Fruit fly (Drosophila melanogaster) whole organism, adult: ENCODE data around the gene Plp.
A peak's percentile ranks its signal among the peaks of the same experiment; 100 is the strongest.

ENCODE experiments used
- CG11617 ChIP-seq: fragments of 200-800 bp; sonication (Bioruptor generic); optimal IDR thresholded peaks from 2 replicates; lab custom pipeline; 2017; ENCODE audit warnings: mild to moderate bottlenecking, missing biosample characterization, missing genetic modification reagents, missing genetic modification characterization
- CG12768 ChIP-seq: fragments of 200-800 bp; sonication (Bioruptor generic); optimal IDR thresholded peaks from 2 replicates; lab custom pipeline; 2017; ENCODE audit warnings: missing biosample characterization, missing genetic modification characterization, mild to moderate bottlenecking, moderate library complexity, missing genetic modification reagents
- CG14711 ChIP-seq: fragments of 200-800 bp; sonication (Bioruptor generic); optimal IDR thresholded peaks from 2 replicates; lab custom pipeline; 2018; ENCODE audit warnings: missing biosample characterization, mild to moderate bottlenecking, missing genetic modification characterization, moderate library complexity
- CG1620 ChIP-seq: fragments of 200-800 bp; sonication (Bioruptor generic); optimal IDR thresholded peaks from 2 replicates; lab custom pipeline; 2016; ENCODE audit warnings: missing biosample characterization, missing genetic modification characterization
- CG33017 ChIP-seq: fragments of 200-800 bp; sonication (Bioruptor generic); optimal IDR thresholded peaks from 2 replicates; lab custom pipeline; 2018; ENCODE audit warnings: missing biosample characterization, mild to moderate bottlenecking, missing genetic modification characterization, moderate library complexity
- CG5204 ChIP-seq: fragments of 200-800 bp; sonication (Bioruptor generic); optimal IDR thresholded peaks from 2 replicates; lab custom pipeline; 2016; ENCODE audit warnings: missing biosample characterization, missing genetic modification characterization
- CG7045 ChIP-seq: fragments of 200-800 bp; sonication (Bioruptor generic); optimal IDR thresholded peaks from 2 replicates; lab custom pipeline; 2017; ENCODE audit warnings: missing biosample characterization, mild to moderate bottlenecking, missing genetic modification characterization
- CG7101 ChIP-seq: fragments of 200-800 bp; sonication (Bioruptor generic); optimal IDR thresholded peaks from 2 replicates; lab custom pipeline; 2018; ENCODE audit warnings: missing biosample characterization, mild to moderate bottlenecking, missing genetic modification characterization, moderate library complexity
- Clk ChIP-seq: fragments of 200-800 bp; sonication (Bioruptor generic); optimal IDR thresholded peaks from 2 replicates; lab custom pipeline; 2017; ENCODE audit warnings: missing biosample characterization, missing genetic modification characterization
- Crg-1 ChIP-seq: fragments of 200-800 bp; sonication (Bioruptor generic); optimal IDR thresholded peaks from 2 replicates; lab custom pipeline; 2016; ENCODE audit warnings: missing biosample characterization, missing genetic modification characterization
- Hr96 ChIP-seq: fragments of 200-800 bp; sonication (Bioruptor generic); optimal IDR thresholded peaks from 2 replicates; lab custom pipeline; 2016; ENCODE audit warnings: missing biosample characterization, missing genetic modification characterization
- Mnt ChIP-seq: fragments of 200-800 bp; sonication (Bioruptor generic); optimal IDR thresholded peaks from 2 replicates; lab custom pipeline; 2016; ENCODE audit warnings: missing biosample characterization, mild to moderate bottlenecking, missing genetic modification characterization
- bab1 ChIP-seq: fragments of 200-800 bp; sonication (Bioruptor generic); optimal IDR thresholded peaks from 3 replicates; lab custom pipeline; 2019; ENCODE audit warnings: missing biosample characterization, mild to moderate bottlenecking, missing genetic modification characterization, moderate library complexity
- cic ChIP-seq: fragments of 200-800 bp; sonication (Bioruptor generic); optimal IDR thresholded peaks from 2 replicates; lab custom pipeline; 2017; ENCODE audit warnings: missing biosample characterization, mild to moderate bottlenecking, missing genetic modification characterization, moderate library complexity
- cnc ChIP-seq, 2 experiments: fragments of >200 bp; optimal IDR thresholded peaks; 2 replicates each; lab custom pipeline; 2017
- kay ChIP-seq: fragments of 200-800 bp; sonication (Bioruptor generic); peaks from one replicate; lab custom pipeline; 2016; ENCODE audit warnings: missing biosample characterization, missing genetic modification characterization, borderline replicate concordance
- ovo ChIP-seq: fragments of 200-800 bp; sonication (Bioruptor generic); optimal IDR thresholded peaks from 2 replicates; lab custom pipeline; 2016; ENCODE audit warnings: missing biosample characterization, missing genetic modification characterization
- pad ChIP-seq: fragments of 200-800 bp; sonication (Bioruptor generic); optimal IDR thresholded peaks from 3 replicates; lab custom pipeline; 2017; ENCODE audit warnings: missing biosample characterization, missing genetic modification characterization, mild to moderate bottlenecking, moderate library complexity, missing genetic modification reagents
- tj ChIP-seq: fragments of 200-800 bp; sonication (Bioruptor generic); optimal IDR thresholded peaks from 3 replicates; lab custom pipeline; 2017; ENCODE audit warnings: missing biosample characterization, mild to moderate bottlenecking, missing genetic modification characterization, moderate library complexity
- toe ChIP-seq: fragments of 200-800 bp; sonication (Bioruptor generic); optimal IDR thresholded peaks from 2 replicates; lab custom pipeline; 2016; ENCODE audit warnings: missing biosample characterization, missing genetic modification characterization

The Plp gene

DNA sequence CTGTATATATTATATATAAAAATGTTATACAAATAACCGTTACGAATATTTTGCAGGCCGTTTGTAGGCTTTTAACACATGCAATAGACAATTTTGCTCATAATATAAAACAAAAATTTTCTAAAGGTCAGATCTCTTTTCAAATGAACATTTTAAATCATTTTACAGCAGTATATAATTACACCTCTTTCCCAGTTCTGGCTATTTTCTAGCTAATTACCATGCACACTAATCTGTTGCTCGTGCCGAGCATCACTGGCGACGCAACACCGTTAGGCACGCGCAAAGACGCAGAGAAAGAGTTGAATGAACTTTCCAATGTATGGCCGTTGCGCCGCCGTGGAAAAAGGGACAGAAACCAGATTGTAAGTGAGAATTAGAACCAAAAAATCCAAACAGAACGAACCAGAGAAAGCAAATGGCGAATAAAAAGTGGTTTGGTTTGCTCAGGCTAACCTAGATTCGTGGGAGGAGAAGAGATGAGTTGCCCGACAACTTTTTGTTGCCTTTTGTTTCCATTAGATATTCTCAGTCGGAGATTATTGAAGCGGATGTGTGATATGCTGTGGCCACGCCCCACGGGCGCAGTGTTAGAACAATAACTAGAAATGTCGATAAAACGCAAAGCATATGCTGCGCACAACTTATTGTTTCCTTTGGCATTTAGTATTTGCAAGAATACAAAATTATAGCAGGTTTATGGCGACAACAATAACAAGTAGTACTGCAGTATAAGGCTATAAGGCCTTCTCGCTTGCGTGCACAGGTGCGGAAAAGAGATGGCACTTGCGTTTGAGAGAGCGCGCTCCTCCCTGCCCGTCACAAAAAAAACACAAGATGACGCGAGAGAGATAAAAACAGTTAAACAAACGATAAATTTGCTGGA, 46.8 kb upstream of the Plp start:
- TF ChIP-seq CG14711 (tag; lab: Kevin White, UChicago) (no peak), CG7101 (tag; lab: Kevin White, UChicago) (no peak), Crg-1 (peak; percentile 15), ovo (GFP tag; lab: Kevin White, UChicago) (peak; percentile 42), pad (GFP tag; lab: Kevin White, UChicago) (peak; percentile 81), cic (peak; percentile 11), CG33017 (peak; percentile 2), CG11617 (GFP tag; lab: Kevin White, UChicago) (no peak), CG1620 (no peak), CG7045 (GFP tag; lab: Kevin White, UChicago) (peak; percentile 16)

DNA sequence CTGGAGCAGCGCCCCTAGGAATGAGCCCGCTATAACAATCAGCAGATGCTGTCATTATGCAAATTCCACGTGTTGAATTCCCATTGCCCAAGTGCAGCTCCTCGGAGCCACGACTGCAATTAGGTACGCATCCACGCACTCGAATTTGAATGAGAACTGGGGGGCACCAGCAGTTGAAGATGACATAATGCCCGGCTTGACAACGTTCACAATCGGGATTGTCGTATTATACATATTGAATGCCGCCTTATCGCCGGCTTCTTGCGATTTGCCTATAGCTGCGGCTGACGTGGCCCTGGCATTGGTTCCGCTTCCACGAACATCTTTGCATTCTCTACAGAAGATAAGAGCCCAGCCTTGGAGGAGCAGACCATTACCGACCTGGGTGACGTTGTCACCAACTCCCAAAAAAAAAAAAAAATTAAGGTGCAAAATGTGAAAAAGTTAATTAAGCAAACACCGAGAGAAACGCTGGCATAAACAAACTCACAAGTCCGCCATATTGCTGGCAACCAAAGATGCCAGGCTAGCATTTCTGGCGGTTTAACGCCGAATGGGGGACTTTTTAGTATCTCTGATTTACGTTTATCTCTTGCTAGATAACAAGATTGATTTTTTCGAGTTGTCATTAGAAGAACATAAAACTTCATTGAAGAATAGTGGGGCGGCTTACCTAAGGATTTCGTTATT, 45.9 kb upstream of the Plp start:
- no peak for TF ChIP-seq pad (GFP tag; lab: Kevin White, UChicago)
- TF ChIP-seq tj (GFP tag; lab: Kevin White, UChicago), result peak; percentile 82
- no peak for TF ChIP-seq CG12768 (GFP tag; lab: Kevin White, UChicago)
- no peak for TF ChIP-seq CG5204 (GFP tag; lab: Kevin White, UChicago)
- TF ChIP-seq cic, result no peak
- TF ChIP-seq cnc (optimal IDR thresholded peaks at IDR 0.05; lab: Kevin White, UChicago), result no peak
- TF ChIP-seq CG11617 (GFP tag; lab: Kevin White, UChicago), result no peak
- no peak for TF ChIP-seq Hr96

DNA sequence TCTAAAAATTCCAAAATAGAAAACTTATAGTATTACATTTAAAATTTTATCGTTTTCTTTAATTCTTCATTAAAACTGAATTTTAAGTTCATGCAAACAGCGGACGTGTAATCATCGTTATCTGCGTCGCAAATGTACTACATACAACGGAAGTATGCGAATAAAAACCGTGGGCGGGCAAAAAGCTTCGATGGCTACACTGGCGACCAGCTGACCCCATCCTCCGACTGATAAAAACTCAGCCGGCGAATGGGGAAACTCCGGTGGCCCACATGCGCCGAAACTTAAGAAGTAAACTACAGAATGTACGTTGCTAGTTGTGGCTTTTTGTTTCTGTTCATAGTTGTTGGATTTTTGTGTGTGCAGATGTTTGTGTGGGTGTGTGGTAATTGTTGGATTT, 43.3 kb upstream of the Plp start:
- TF ChIP-seq CG1620 (no peak), kay (peak; percentile 86)

DNA sequence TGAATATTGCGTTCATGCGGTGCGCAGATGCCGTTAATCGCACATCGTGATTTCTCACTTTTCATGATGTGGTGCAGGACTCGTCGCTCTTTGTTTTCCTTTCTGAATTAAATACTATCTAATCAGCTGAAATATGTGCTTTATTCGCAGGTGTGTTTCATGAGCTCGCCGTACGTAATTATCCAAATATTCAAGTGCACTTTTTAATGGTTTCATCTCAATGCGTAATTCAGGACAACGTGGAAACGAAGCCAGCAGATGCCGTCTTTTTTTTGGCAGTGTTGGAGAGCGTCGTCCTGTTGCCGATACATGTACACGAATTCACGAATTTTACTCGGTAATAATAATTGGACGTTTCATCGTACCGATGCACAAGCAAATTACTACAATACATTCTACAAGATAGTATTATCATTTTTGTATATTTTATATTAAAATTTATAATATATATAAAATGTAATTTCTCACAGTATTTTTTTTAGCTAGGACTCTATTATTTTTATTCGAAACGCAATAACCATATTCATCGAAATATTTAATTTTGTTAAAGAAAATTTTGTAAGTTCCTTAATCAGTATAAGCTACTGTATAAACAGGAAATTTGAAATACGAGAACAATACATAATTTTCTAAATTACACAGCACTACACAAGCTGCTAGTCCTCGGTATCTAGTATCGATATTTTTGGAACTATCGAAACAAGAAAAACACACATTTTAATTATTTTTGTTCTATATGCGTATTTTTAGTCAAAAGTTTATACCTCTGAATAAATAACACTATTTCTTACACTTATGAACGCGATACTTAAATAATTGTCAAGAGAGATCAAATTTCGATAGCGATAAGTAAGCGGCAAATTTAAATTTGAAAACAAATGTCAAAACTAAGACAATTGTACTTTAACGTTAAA, 42.4 kb upstream of the Plp start, which contains the start of gene CG12316:
CG12316 (minus strand) TSS at position 276 of the 914 bp plus-strand sequence.
- TF ChIP-seq CG33017 (peak; percentile 90), CG12768 (GFP tag; lab: Kevin White, UChicago) (peak; percentile 90), tj (GFP tag; lab: Kevin White, UChicago) (peak; percentile 60), Clk (GFP tag; lab: Kevin White, UChicago) (peak; percentile 80), ovo (GFP tag; lab: Kevin White, UChicago) (peak; percentile 66), Hr96 (peak; percentile 95), CG1620 (peak; percentile 64), pad (GFP tag; lab: Kevin White, UChicago) (peak; percentile 62), kay (no peak), cic (peak; percentile 40), Crg-1 (peak; percentile 73), CG7101 (tag; lab: Kevin White, UChicago) (peak; percentile 89), CG7045 (GFP tag; lab: Kevin White, UChicago) (peak; percentile 88), toe (peak; percentile 88), CG5204 (GFP tag; lab: Kevin White, UChicago) (peak; percentile 92), CG11617 (GFP tag; lab: Kevin White, UChicago) (peak; percentile 95), CG14711 (tag; lab: Kevin White, UChicago) (peak; percentile 67), cnc (optimal IDR thresholded peaks at IDR 0.05; lab: Kevin White, UChicago) (no peak), Mnt (GFP tag; lab: Kevin White, UChicago) (peak; percentile 86), bab1 (GFP tag; lab: Kevin White, UChicago) (peak; percentile 83)

DNA sequence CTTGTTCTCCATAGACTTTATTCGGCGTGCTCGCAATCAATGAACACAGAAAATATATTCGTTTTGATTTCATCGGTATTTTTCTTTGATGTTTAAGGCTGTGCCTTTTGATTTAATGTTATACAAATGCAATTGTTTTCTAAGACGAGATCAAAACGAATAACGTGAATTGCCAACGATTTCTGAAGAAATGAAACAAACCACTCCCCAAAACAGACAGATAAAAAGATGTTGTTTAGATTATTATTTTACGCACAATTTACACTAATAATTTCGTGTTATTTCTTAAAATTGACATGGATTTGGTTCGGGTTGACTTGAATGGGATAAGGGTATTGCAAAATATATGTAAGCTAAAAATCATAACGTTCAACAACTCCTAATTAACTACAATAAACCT, 36.8 kb upstream of the Plp start, which contains the start of gene CG13457:
CG13457 (minus strand) TSS at position 101 of the 400 bp plus-strand sequence.
- TF ChIP-seq CG5204 (GFP tag; lab: Kevin White, UChicago) (no peak), cnc (optimal IDR thresholded peaks at IDR 0.05; lab: Kevin White, UChicago) (no peak), tj (GFP tag; lab: Kevin White, UChicago) (no peak), CG7101 (tag; lab: Kevin White, UChicago) (no peak), CG12768 (GFP tag; lab: Kevin White, UChicago) (no peak), Hr96 (no peak), pad (GFP tag; lab: Kevin White, UChicago) (no peak), CG7045 (GFP tag; lab: Kevin White, UChicago) (no peak), Clk (GFP tag; lab: Kevin White, UChicago) (no peak), bab1 (GFP tag; lab: Kevin White, UChicago) (no peak), CG11617 (GFP tag; lab: Kevin White, UChicago) (no peak), CG14711 (tag; lab: Kevin White, UChicago) (no peak), CG1620 (no peak)
